Worm (Caenorhabditis elegans) whole organism, young adult: ENCODE results near the gene F55F3.4.

ENCODE experiments used
- aptf-3 ChIP-seq: fragments of 200-800 bp; sonication (Bioruptor generic); IDR thresholded peaks from 2 replicates; pipeline ENCODE4 v1.3.6; 2022; ENCODE audit warnings: missing genetic modification characterization, missing compliant biosample characterization
- ceh-100 ChIP-seq: fragments of 200-800 bp; sonication (Bioruptor generic); IDR thresholded peaks from 2 replicates; pipeline ENCODE4 v1.3.6; 2022; ENCODE audit warnings: missing genetic modification reagents, missing genetic modification characterization, missing compliant biosample characterization
- dpl-1 ChIP-seq: fragments of 150-350 bp; optimal IDR thresholded peaks from 2 replicates; lab custom pipeline; 2014; ENCODE audit warnings: missing biosample characterization, missing genetic modification reagents, missing genetic modification characterization
- egrh-3 ChIP-seq: fragments of 200-800 bp; sonication (Bioruptor generic); IDR thresholded peaks from 2 replicates; pipeline ENCODE4 v1.3.6; 2022; ENCODE audit warnings: missing genetic modification reagents, missing genetic modification characterization, missing compliant biosample characterization
- pha-4 ChIP-seq: fragments of 150-350 bp; sonication (generic microtip); optimal IDR thresholded peaks from 2 replicates; lab custom pipeline; 2014; ENCODE audit warnings: missing biosample characterization, missing genetic modification reagents, missing genetic modification characterization
- snpc-3.4 ChIP-seq: sonication (generic microtip); optimal IDR thresholded peaks from 2 replicates; lab custom pipeline; 2017; ENCODE audit warnings: missing genetic modification characterization, mild to moderate bottlenecking, missing compliant biosample characterization, antibody characterized with exemption, moderate library complexity, missing genotype, missing genetic modification reagents

DNA sequence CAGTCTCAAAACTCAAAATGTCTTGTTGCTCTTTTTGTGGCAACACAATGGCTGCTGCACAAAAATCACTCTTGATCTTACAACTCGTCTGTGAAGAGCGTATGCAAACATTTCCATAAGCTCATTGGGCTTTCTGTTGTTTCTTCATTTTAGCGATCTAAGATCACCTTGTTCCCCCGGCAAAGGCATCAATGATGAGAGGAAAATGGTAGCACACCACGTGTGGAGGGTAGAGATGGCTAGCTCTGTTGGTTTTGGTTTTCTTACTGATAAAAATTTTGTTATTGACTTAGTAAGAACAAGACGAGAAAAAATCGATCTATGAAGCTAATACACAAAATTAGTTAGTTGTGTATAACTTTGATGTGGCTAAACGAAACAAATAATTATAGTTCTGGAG lies 37.4 kb upstream of the F55F3.4 start:
- no peak for TF ChIP-seq pha-4
- TF ChIP-seq egrh-3 (GFP tag; lab: Robert Waterston, UW), result no peak
- no peak for TF ChIP-seq snpc-3.4 (tag; lab: Kevin White, UChicago)
- TF ChIP-seq dpl-1 (GFP tag; lab: Kevin White, UChicago), result no peak
- TF ChIP-seq aptf-3 (GFP tag; lab: Robert Waterston, UW), result no peak
- TF ChIP-seq ceh-100 (GFP tag; lab: Robert Waterston, UW), result no peak
